Worm (Caenorhabditis elegans): ENCODE results near the gene rib-1.
A peak's percentile ranks its signal among the peaks of the same experiment; 100 is the strongest.

Gene rib-1

ce11 chrIV:11601721-11602405 lies 23.3 kb downstream of the rib-1 start (continued):
- no peak for TF ChIP-seq let-607 (tag; optimal IDR thresholded peaks at IDR 0.05)
- TF ChIP-seq attf-3 (GFP tag; conservative IDR thresholded peaks at IDR 0.05), result no peak; the same call in 1 of the 2 replicates
- no peak for TF ChIP-seq let-526 (GFP tag; IDR thresholded peaks at IDR 0.05)
- TF ChIP-seq K11D2.4 (GFP tag; IDR thresholded peaks at IDR 0.05), result 0 out of 2 replicates have a peak, but pooled peaks have one; percentile 14
- no peak for TF ChIP-seq Y53F4B.3 (GFP tag; IDR thresholded peaks at IDR 0.05)
- TF ChIP-seq lag-1 (GFP tag; IDR thresholded peaks at IDR 0.05), result no peak
- no peak for TF ChIP-seq akir-1 (GFP tag; optimal IDR thresholded peaks at IDR 0.05)
- peak; percentile 76 for TF ChIP-seq hmg-1.2 (GFP tag; IDR thresholded peaks at IDR 0.05)
- no peak for TF ChIP-seq C06A6.2 (GFP tag; conservative IDR thresholded peaks at IDR 0.05)
- peak; percentile 35 for TF ChIP-seq tlf-1 (GFP tag; optimal IDR thresholded peaks at IDR 0.05)
- no peak for TF ChIP-seq dpff-1 (tag; optimal IDR thresholded peaks at IDR 0.05)
- peak; percentile 80 for TF ChIP-seq snpc-3.4 (tag; optimal IDR thresholded peaks at IDR 0.05)
- no peak for TF ChIP-seq F39B2.1 (GFP tag; IDR thresholded peaks at IDR 0.05)

- TF ChIP-seq bed-1 (GFP tag; IDR thresholded peaks at IDR 0.05) (0 out of 2 replicates have a peak, but pooled peaks have one; percentile 48), zim-3 (tag; optimal IDR thresholded peaks at IDR 0.05) (no peak)
These were observed 24.0 kb downstream of the rib-1 start, which contains the start of gene rps-11 for ce11 chrIV:11602498-11603068. TSS of gene rps-11 (plus strand) at chrIV:11602641.

DNA sequence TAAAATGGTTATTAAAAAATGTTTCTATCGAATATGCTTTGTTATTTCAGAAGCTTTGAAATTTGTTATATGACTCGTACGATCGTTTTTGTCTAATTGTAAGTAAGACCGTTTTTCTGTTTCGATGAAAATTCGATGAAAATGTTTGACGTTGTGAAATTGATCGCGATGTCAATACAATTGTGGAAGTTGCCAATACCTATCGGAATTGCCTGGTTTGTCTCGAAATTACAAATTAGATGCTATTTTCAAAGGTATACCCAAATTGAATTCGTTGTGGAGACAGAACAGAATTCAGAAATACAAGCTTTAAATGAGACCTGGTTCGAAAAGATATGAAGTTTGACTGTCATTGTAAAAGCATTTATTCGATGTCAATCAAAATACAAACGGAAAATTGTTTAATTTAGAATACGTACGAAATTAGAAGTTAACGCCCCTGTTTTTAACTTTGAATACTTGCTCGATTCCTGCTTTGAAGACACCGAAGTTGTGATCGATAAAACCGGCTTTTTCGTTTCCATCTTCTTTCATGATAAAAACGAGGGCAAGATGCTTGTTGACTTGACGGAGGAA lies 24.8 kb downstream of the rib-1 start:
- TF ChIP-seq hrde-1 (tag; optimal IDR thresholded peaks at IDR 0.05; ENCODE audit: borderline replicate concordance) (peak; percentile 68), madf-6 (GFP tag; IDR thresholded peaks at IDR 0.05) (peak; percentile 44; the same call in 1 of the 2 replicates), ztf-25 (GFP tag; IDR thresholded peaks at IDR 0.05) (no peak), madf-3 (GFP tag; IDR thresholded peaks at IDR 0.05) (0 out of 2 replicates have a peak, but pooled peaks have one; percentile 66), him-1 (tag; optimal IDR thresholded peaks at IDR 0.05) (peak; percentile 30), F33H1.4 (GFP tag; IDR thresholded peaks at IDR 0.05) (peak; percentile 37), snpc-1.1 (tag; optimal IDR thresholded peaks at IDR 0.05; ENCODE audit: insufficient read depth) (peak; percentile 32), F49E8.2 (tag; optimal IDR thresholded peaks at IDR 0.05; ENCODE audit: insufficient read depth) (peak; percentile 39), snpc-4 (GFP tag; optimal IDR thresholded peaks at IDR 0.05) (no peak), snpc-4 (tag; optimal IDR thresholded peaks at IDR 0.05) (peak in 1 of 4 experiments; percentile 49), Y53G8AR.9 (GFP tag; conservative IDR thresholded peaks at IDR 0.05) (peak; percentile 48; the same call in 1 of the 2 replicates), pbrm-1 (GFP tag; IDR thresholded peaks at IDR 0.05) (0 out of 2 replicates have a peak, but pooled peaks have one; percentile 43), ekl-4 (GFP tag; IDR thresholded peaks at IDR 0.05) (peak; percentile 56; the same call in 1 of the 2 replicates), hmg-1.2 (GFP tag; IDR thresholded peaks at IDR 0.05) (no peak), attf-6 (GFP tag; IDR thresholded peaks at IDR 0.05) (peak; percentile 63; the same call in 1 of the 2 replicates), B0336.3 (GFP tag; IDR thresholded peaks at IDR 0.05) (peak; percentile 58; the same call in 1 of the 2 replicates), lin-35 (GFP tag; optimal IDR thresholded peaks at IDR 0.05) (no peak)

Measured in whole organism, young adult.